Worm (Caenorhabditis elegans) whole organism, L4/young adult: Measurements from ENCODE around the gene haf-3.

Source experiments
- W03F9.2 ChIP-seq: fragments of 150-350 bp; optimal IDR thresholded peaks from 2 replicates; lab custom pipeline; 2014; ENCODE audit warnings: missing biosample characterization, missing genetic modification characterization
- dao-5 ChIP-seq: sonication (generic microtip); optimal IDR thresholded peaks from 2 replicates; lab custom pipeline; 2016; ENCODE audit warnings: missing genotype, missing genetic modification characterization, moderate library complexity, missing compliant biosample characterization
- him-1 ChIP-seq: sonication (generic microtip); optimal IDR thresholded peaks from 2 replicates; lab custom pipeline; 2016; ENCODE audit warnings: missing genotype, missing genetic modification reagents, missing genetic modification characterization, missing compliant biosample characterization

DNA sequence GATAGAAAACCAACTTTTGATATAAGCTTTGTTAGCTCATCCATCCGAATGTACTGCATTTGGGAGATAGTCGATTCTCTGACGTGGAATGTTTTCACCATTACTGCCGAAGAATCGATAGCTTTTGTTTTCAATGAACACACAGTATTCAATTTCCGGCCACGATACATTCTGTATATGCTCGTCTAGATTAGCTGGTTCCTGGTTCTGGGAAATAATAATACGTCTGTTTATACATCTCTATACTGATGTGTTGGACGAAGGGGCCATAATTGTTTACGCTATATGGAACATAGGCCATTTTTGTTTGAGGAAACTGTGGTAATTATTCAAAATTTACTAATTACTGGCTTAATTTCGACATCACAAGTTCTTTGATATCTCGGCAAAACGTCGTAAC is 15.8 kb downstream of the haf-3 start, which contains the start of gene str-6:
- TF ChIP-seq him-1 (tag; lab: Kevin White, UChicago) (no peak), dao-5 (tag; lab: Kevin White, UChicago) (no peak), W03F9.2 (tag; lab: Kevin White, UChicago) (no peak)
